Worm (Caenorhabditis elegans): ENCODE measurements around the gene C17C3.1.

C17C3.1 gene

ce11 chrII:5553531-5553930 lies 16.8 kb upstream of the C17C3.1 start:
- TF ChIP-seq nhr-120 (GFP tag; IDR thresholded peaks at IDR 0.05) (no peak), nhr-80 (tag; optimal IDR thresholded peaks at IDR 0.05) (peak; percentile 2), rec-8 (tag; optimal IDR thresholded peaks at IDR 0.05) (no peak), ztf-25 (GFP tag; IDR thresholded peaks at IDR 0.05) (no peak), dpff-1 (tag; optimal IDR thresholded peaks at IDR 0.05) (no peak), nfyb-1 (GFP tag; IDR thresholded peaks at IDR 0.05) (no peak)

ce11 chrII:5554317-5554716 lies 16.1 kb upstream of the C17C3.1 start, which contains the start of gene ins-12:
Gene ins-12 (plus strand): TSS chrII:5554617.
- TF ChIP-seq madf-3 (GFP tag; IDR thresholded peaks at IDR 0.05) (no peak), K12H6.12 (tag; optimal IDR thresholded peaks at IDR 0.05) (no peak), repo-1 (tag; optimal IDR thresholded peaks at IDR 0.05) (no peak), nhr-179 (tag; optimal IDR thresholded peaks at IDR 0.05) (no peak), ceh-58 (GFP tag; IDR thresholded peaks at IDR 0.05) (no peak), D2030.7 (GFP tag; IDR thresholded peaks at IDR 0.05) (no peak), Y79H2A.3 (GFP tag; conservative IDR thresholded peaks at IDR 0.05) (no peak), ztf-6 (GFP tag; IDR thresholded peaks at IDR 0.05) (no peak), ztf-18 (tag; optimal IDR thresholded peaks at IDR 0.05) (no peak)

ce11 chrII:5554788-5555187 lies 15.6 kb upstream of the C17C3.1 start:
- TF ChIP-seq attf-5 (GFP tag; optimal IDR thresholded peaks at IDR 0.05) (no peak), unc-62 (GFP tag; optimal IDR thresholded peaks at IDR 0.05) (peak; percentile 11), nhr-80 (tag; optimal IDR thresholded peaks at IDR 0.05) (peak; percentile 27), snpc-1.3 (tag; optimal IDR thresholded peaks at IDR 0.05; ENCODE audit: insufficient read depth) (no peak), mxl-1 (tag; optimal IDR thresholded peaks at IDR 0.05) (no peak)

DNA sequence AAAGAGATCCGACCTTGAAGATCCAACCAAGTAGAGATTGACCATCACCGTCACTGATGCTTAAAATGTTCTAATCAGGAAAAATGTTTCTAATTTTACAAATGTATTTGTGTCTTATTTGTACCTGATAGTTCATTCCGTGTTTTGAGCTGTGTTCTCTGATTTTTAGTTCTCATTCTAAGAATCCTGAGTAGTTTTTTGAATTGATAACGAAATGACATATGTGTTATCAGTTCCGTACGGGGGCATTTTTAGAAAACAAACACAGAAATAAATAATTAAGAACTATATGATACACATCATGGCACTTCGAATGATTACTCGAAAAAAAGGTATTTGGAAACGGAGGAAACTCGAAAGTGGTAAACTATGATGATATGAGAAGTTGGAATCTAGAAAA lies 14.8 kb upstream of the C17C3.1 start:
- TF ChIP-seq C17E4.6 (GFP tag; IDR thresholded peaks at IDR 0.05) (no peak), T26A5.8 (tag; optimal IDR thresholded peaks at IDR 0.05) (no peak), ztf-18 (tag; optimal IDR thresholded peaks at IDR 0.05) (no peak), cebp-2 (GFP tag; IDR thresholded peaks at IDR 0.05) (no peak), unc-62 (GFP tag; optimal IDR thresholded peaks at IDR 0.05) (no peak), akir-1 (GFP tag; optimal IDR thresholded peaks at IDR 0.05) (no peak), egl-44 (GFP tag; IDR thresholded peaks at IDR 0.05) (no peak), lin-54 (GFP tag; optimal IDR thresholded peaks at IDR 0.05) (no peak), nhr-90 (tag; optimal IDR thresholded peaks at IDR 0.05) (no peak), Y53F4B.3 (GFP tag; IDR thresholded peaks at IDR 0.05) (no peak), ztf-22 (GFP tag; optimal IDR thresholded peaks at IDR 0.05) (no peak), somi-1 (GFP tag; optimal IDR thresholded peaks at IDR 0.05) (no peak), mxl-1 (tag; optimal IDR thresholded peaks at IDR 0.05) (no peak), nfya-1 (tag; optimal IDR thresholded peaks at IDR 0.05; ENCODE audit: borderline replicate concordance, insufficient read depth) (no peak)

ce11 chrII:5556431-5556830 lies 13.9 kb upstream of the C17C3.1 start, which contains the start of gene ins-11:
Gene ins-11 (plus strand): TSS chrII:5556731.
- TF ChIP-seq lsy-27 (tag; optimal IDR thresholded peaks at IDR 0.05; ENCODE audit: borderline replicate concordance, insufficient read depth) (no peak), Y53F4B.3 (GFP tag; IDR thresholded peaks at IDR 0.05) (no peak), cebp-1 (GFP tag; IDR thresholded peaks at IDR 0.05) (no peak), cebp-1 (tag; optimal IDR thresholded peaks at IDR 0.05) (no peak), rpc-1 (optimal IDR thresholded peaks at IDR 0.05) (no peak), rpc-1 (tag; optimal IDR thresholded peaks at IDR 0.05) (no peak), lin-35 (GFP tag; optimal IDR thresholded peaks at IDR 0.05) (no peak), nhr-120 (GFP tag; IDR thresholded peaks at IDR 0.05) (no peak), egl-18 (GFP tag; IDR thresholded peaks at IDR 0.05) (no peak), cebp-2 (GFP tag; IDR thresholded peaks at IDR 0.05) (no peak), F52B5.7 (tag; optimal IDR thresholded peaks at IDR 0.05) (no peak), repo-1 (tag; optimal IDR thresholded peaks at IDR 0.05) (no peak), K11D2.4 (GFP tag; IDR thresholded peaks at IDR 0.05) (no peak), hmg-20 (GFP tag; IDR thresholded peaks at IDR 0.05) (no peak), Y56A3A.18 (GFP tag; IDR thresholded peaks at IDR 0.05) (no peak), lag-1 (GFP tag; IDR thresholded peaks at IDR 0.05) (no peak)
